Worm (Caenorhabditis elegans) whole organism, midembryonic: ENCODE measurements around the gene T22C8.1.

ENCODE experiments used
- T22C8.4 ChIP-seq: fragments of 200-800 bp; sonication (Bioruptor generic); IDR thresholded peaks from 2 replicates; pipeline ENCODE4 v1.3.6; 2022; ENCODE audit warnings: missing genetic modification characterization, missing compliant biosample characterization
- cog-1 ChIP-seq: sonication (generic microtip); optimal IDR thresholded peaks from 2 replicates; lab custom pipeline; 2016; ENCODE audit warnings: missing genetic modification characterization, missing compliant biosample characterization
- flt-1 ChIP-seq: fragments of 200-800 bp; sonication (Bioruptor generic); IDR thresholded peaks from 2 replicates; pipeline ENCODE4 v1.3.6; 2022; ENCODE audit warnings: missing genetic modification characterization, missing compliant biosample characterization
- klf-2 ChIP-seq: fragments of 200-800 bp; sonication (Bioruptor generic); conservative IDR thresholded peaks from 2 replicates; pipeline ENCODE4 v1.3.6; 2022; ENCODE audit warnings: missing genetic modification reagents, missing genetic modification characterization, missing compliant biosample characterization
- med-1 ChIP-seq: sonication (generic microtip); optimal IDR thresholded peaks from 2 replicates; lab custom pipeline; 2017; ENCODE audit warnings: missing genetic modification characterization, mild to moderate bottlenecking, missing compliant biosample characterization, antibody characterized with exemption, missing genetic modification reagents; ENCODE audit not compliant: insufficient read depth
- ref-1 ChIP-seq: fragments of 200-800 bp; sonication (Bioruptor generic); conservative IDR thresholded peaks from 2 replicates; pipeline ENCODE4 v1.3.6; 2022; ENCODE audit warnings: missing genetic modification reagents, missing genetic modification characterization, missing compliant biosample characterization
- tab-1 ChIP-seq: fragments of 200-800 bp; sonication (Bioruptor generic); IDR thresholded peaks from 2 replicates; pipeline ENCODE4 v1.3.6; 2022; ENCODE audit warnings: missing genetic modification characterization, missing compliant biosample characterization
- ztf-23 ChIP-seq: fragments of 200-800 bp; sonication (Bioruptor generic); IDR thresholded peaks from 2 replicates; pipeline ENCODE4 v1.3.6; 2022; ENCODE audit warnings: missing genetic modification reagents, missing genetic modification characterization, missing compliant biosample characterization
- ztf-29 ChIP-seq: fragments of 200-800 bp; sonication (Bioruptor generic); IDR thresholded peaks from 2 replicates; pipeline ENCODE4 v1.3.6; 2022; ENCODE audit warnings: missing genetic modification reagents, missing genetic modification characterization, missing compliant biosample characterization

Gene T22C8.1

DNA sequence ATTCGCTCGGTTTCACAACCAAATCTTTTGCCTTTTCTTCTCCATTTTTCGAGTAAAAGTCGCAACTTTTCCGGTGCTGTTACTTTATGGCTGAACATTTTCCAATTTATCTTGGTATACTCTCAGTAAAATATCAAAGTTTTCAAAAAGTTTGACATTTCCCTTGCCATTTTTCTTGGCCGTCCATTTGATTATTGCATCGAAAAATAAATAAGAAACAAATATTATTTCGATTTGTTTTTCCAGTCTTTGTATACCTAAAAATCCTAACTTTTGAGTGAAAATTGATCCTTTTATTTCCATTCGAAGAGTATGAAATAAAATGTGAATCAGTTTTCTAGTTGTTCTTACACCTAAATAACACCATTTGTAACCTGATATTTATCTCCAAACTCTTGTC lies 33.9 kb downstream of the T22C8.1 start:
- TF ChIP-seq tab-1 (GFP tag; lab: Robert Waterston, UW) (no peak), med-1 (GFP tag; lab: Kevin White, UChicago) (no peak), cog-1 (tag; lab: Kevin White, UChicago) (no peak), klf-2 (GFP tag; lab: Robert Waterston, UW) (no peak)

DNA sequence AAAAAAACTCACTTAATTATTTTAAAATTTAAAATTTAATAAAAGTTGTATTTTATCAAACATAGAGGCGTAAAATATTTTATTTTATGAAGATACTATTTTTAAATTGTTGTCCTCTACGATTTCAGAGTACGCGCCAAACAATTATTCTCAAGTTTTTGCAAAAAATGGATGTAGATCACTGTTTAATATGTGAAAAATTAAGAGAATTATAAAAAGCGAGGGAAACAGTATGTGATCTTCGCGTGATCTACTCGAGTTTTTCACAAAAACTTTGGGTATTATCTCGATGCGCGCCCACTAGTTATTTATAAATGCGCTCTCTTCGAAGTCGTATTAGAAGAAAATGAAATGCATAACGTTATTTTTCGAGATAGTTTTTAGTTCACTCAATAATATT lies 36.3 kb downstream of the T22C8.1 start:
- TF ChIP-seq med-1 (GFP tag; lab: Kevin White, UChicago), result no peak
- TF ChIP-seq ref-1 (GFP tag; lab: Robert Waterston, UW), result no peak

DNA sequence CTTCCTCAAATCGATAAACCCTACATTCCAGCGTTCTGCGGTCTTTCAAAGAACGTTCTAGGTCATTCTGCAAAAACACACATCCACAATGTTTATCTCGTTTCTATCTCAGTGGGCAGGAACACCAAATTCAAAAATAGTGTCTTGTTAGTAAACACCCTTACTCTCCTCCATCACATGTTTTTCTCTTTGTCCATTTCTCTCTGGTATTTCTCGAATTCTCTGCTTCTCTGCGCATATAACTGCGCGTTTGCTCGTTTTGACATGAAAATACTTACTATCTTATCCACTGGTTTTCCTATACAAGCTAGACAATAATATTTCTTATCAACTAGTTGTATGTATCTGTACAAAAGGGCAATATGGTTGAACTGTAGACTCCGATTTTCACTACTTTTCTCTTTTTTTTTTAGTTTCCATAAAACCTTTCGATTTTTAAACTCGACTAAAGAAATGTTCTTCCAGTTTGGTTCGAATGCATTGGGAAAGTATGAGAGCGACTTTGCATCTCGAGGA lies 38.1 kb downstream of the T22C8.1 start, which contains the start of gene pyr-1:
pyr-1 (plus strand) TSS at position 466 of the 516 bp plus-strand sequence.
- TF ChIP-seq T22C8.4 (GFP tag; lab: Robert Waterston, UW), result no peak
- no peak for TF ChIP-seq cog-1 (tag; lab: Kevin White, UChicago)
- no peak for TF ChIP-seq ztf-23 (GFP tag; lab: Robert Waterston, UW)
- no peak for TF ChIP-seq flt-1
- no peak for TF ChIP-seq ref-1 (GFP tag; lab: Robert Waterston, UW)
- TF ChIP-seq klf-2 (GFP tag; lab: Robert Waterston, UW), result no peak
- no peak for TF ChIP-seq med-1 (GFP tag; lab: Kevin White, UChicago)
- TF ChIP-seq tab-1 (GFP tag; lab: Robert Waterston, UW), result no peak

DNA sequence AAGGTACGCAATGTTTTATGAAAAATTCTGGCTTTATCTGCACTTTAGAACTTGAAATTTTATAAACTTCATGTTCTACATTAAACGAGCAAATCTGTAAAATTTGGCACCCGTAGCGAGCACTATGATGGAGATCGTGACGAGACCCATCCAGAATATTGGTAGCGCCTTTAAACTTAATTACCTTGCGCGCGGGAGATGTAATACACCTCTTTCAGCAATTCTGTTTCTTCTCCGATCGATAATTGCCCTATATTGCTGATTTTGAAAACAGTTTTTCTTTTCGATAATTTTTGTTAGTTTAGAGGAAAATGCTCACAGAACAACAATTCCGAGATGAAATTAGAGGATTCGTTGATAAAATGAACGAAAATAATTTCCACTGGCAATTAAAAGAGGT lies 46.3 kb downstream of the T22C8.1 start, which contains the start of gene atg-10:
atg-10 (plus strand) TSS at position 301 of the 400 bp plus-strand sequence.
- TF ChIP-seq med-1 (GFP tag; lab: Kevin White, UChicago) (no peak), ztf-29 (GFP tag; lab: Robert Waterston, UW) (no peak), klf-2 (GFP tag; lab: Robert Waterston, UW) (no peak)

DNA sequence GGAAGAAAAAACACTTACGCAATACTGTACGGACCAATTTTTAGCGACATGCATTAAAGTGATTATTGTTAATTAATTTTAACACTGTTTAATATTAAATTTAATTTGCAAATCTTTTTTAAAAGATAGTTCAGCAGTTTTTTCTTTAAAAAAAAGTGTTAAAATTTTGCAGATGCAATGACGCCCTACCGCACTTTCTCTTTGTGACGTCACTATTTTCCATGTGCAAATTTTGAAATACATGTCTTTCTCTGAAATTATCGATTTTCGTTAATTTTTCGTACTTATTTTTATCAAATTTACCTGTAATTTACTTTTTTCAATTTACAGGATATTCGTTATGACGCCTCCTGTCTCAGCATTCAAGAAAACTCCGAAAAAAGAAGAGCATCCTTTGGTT lies 49.0 kb downstream of the T22C8.1 start, which contains the start of the genes piga-1 and eif-2Bepsilon:
piga-1 (minus strand) TSS at position 174 of the 400 bp plus-strand sequence.
eif-2Bepsilon (plus strand) TSS at position 331 of the 400 bp plus-strand sequence.
- TF ChIP-seq T22C8.4 (GFP tag; lab: Robert Waterston, UW) (no peak), ztf-23 (GFP tag; lab: Robert Waterston, UW) (no peak), klf-2 (GFP tag; lab: Robert Waterston, UW) (no peak), ztf-29 (GFP tag; lab: Robert Waterston, UW) (no peak), cog-1 (tag; lab: Kevin White, UChicago) (no peak), flt-1 (no peak), tab-1 (GFP tag; lab: Robert Waterston, UW) (no peak), med-1 (GFP tag; lab: Kevin White, UChicago) (no peak), ref-1 (GFP tag; lab: Robert Waterston, UW) (no peak)
